Fruit fly (Drosophila melanogaster): ENCODE measurements around the gene CG15432.

The CG15432 gene

DNA sequence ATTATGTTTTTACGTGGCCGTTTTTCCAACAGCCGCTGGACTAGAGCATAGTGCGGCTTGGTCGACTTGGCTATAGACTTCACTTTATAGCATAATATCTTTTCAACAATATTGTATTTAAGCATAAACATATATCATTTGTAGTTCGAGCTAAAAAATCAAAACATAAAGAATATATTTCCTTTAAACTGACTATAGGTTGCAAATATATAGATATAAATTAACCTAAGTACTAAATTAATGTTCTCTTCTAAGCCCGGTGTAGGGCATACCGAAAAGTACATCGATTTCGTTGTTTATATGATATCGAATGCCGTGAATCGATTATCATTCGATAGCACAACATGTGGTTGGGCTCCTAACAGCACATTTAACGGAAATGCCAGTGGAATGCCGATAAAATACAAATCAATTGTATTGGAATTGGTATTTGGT is 6.5 kb downstream of the CG15432 start, which contains the start of gene MFS18 (continued):
- TF ChIP-seq Sry-δ (GFP tag; optimal IDR thresholded peaks at IDR 0.05) = peak; percentile 48
- peak; percentile 89 for TF ChIP-seq CG12219 (GFP tag; optimal IDR thresholded peaks at IDR 0.05)
- TF ChIP-seq CG34422 (GFP tag; IDR thresholded peaks at IDR 0.05) = peak; percentile 99
- peak; percentile 92 for TF ChIP-seq CG13424 (tag; optimal IDR thresholded peaks at IDR 0.05)
- peak; percentile 99 for TF ChIP-seq CG32532 (GFP tag; IDR thresholded peaks at IDR 0.05)
- TF ChIP-seq CG1792 (GFP tag; optimal IDR thresholded peaks at IDR 0.05) = peak; percentile 72
- peak; percentile 92 for TF ChIP-seq CG3838 (GFP tag; optimal IDR thresholded peaks at IDR 0.05)
- peak; percentile 97 for TF ChIP-seq caup (GFP tag; optimal IDR thresholded peaks at IDR 0.05; ENCODE audit: severe bottlenecking)
- TF ChIP-seq esg (GFP tag; conservative IDR thresholded peaks at IDR 0.05) = peak; percentile 99
- TF ChIP-seq bcd (GFP tag; optimal IDR thresholded peaks at IDR 0.05) = peak; percentile 98
- peak; percentile 2 for TF ChIP-seq CG15479 (GFP tag; optimal IDR thresholded peaks at IDR 0.05)
- peak; percentile 97 for TF ChIP-seq CG8765 (GFP tag; IDR thresholded peaks at IDR 0.05)
- TF ChIP-seq CG15073 (GFP tag; optimal IDR thresholded peaks at IDR 0.05) = peak; percentile 80
- peak; percentile 88 for TF ChIP-seq Usf (GFP tag; optimal IDR thresholded peaks at IDR 0.05)
- peak; percentile 90 for TF ChIP-seq ash1 (GFP tag; optimal IDR thresholded peaks at IDR 0.05)
- peak; percentile 93 for TF ChIP-seq CG2116 (GFP tag; optimal IDR thresholded peaks at IDR 0.05)
- TF ChIP-seq Chrac-16 (GFP tag; optimal IDR thresholded peaks at IDR 0.05) = peak; percentile 97
- peak; percentile 92 for TF ChIP-seq B-H2 (GFP tag; optimal IDR thresholded peaks at IDR 0.05)
- TF ChIP-seq sisA (GFP tag; IDR thresholded peaks at IDR 0.05) = peak; percentile 99
- TF ChIP-seq Nf-YB (GFP tag; optimal IDR thresholded peaks at IDR 0.05) = peak; percentile 84
- TF ChIP-seq CG4282 (GFP tag; optimal IDR thresholded peaks at IDR 0.05) = no peak
- TF ChIP-seq br (optimal IDR thresholded peaks at IDR 0.05) = no peak
- peak; percentile 99 for TF ChIP-seq CG14710 (tag; optimal IDR thresholded peaks at IDR 0.05)
- TF ChIP-seq CG15011 (GFP tag; optimal IDR thresholded peaks at IDR 0.05) = peak; percentile 97
- peak; percentile 89 for TF ChIP-seq salm (tag; optimal IDR thresholded peaks at IDR 0.05)
- no peak for TF ChIP-seq CG42726 (GFP tag; IDR thresholded peaks at IDR 0.05; ENCODE audit: partially characterized antibody)
- TF ChIP-seq CG17612 (GFP tag; IDR thresholded peaks at IDR 0.05) = peak; percentile 98
- peak; percentile 97 for TF ChIP-seq Camta (GFP tag; optimal IDR thresholded peaks at IDR 0.05)
- peak; percentile 85 for TF ChIP-seq eyg (GFP tag; optimal IDR thresholded peaks at IDR 0.05)
- TF ChIP-seq schlank (tag; optimal IDR thresholded peaks at IDR 0.05) = peak; percentile 82

- TF ChIP-seq mam (GFP tag; optimal IDR thresholded peaks at IDR 0.05) (no peak), CG13775 (GFP tag; optimal IDR thresholded peaks at IDR 0.05) (no peak), CG13424 (tag; optimal IDR thresholded peaks at IDR 0.05) (no peak), CG6791 (GFP tag; IDR thresholded peaks at IDR 0.05; ENCODE audit: partially characterized antibody) (peak; percentile 82), Hey (tag; optimal IDR thresholded peaks at IDR 0.05) (no peak), Sry-β (GFP tag; optimal IDR thresholded peaks at IDR 0.05) (no peak), Abd-B (GFP tag; optimal IDR thresholded peaks at IDR 0.05) (no peak), bbx (GFP tag; IDR thresholded peaks at IDR 0.05; ENCODE audit: partially characterized antibody) (peak; percentile 84), Dek (tag; optimal IDR thresholded peaks at IDR 0.05) (no peak), tup (GFP tag; optimal IDR thresholded peaks at IDR 0.05) (no peak), vnd (GFP tag; IDR thresholded peaks at IDR 0.05; ENCODE audit: partially characterized antibody) (peak; percentile 72), lilli (GFP tag; optimal IDR thresholded peaks at IDR 0.05) (no peak), CG8359 (GFP tag; optimal IDR thresholded peaks at IDR 0.05; ENCODE audit: borderline replicate concordance) (no peak), Sry-δ (GFP tag; optimal IDR thresholded peaks at IDR 0.05) (peak; percentile 43), amos (GFP tag; IDR thresholded peaks at IDR 0.05; ENCODE audit: partially characterized antibody) (peak; percentile 72), TFAM (GFP tag; optimal IDR thresholded peaks at IDR 0.05) (no peak), Bgb (GFP tag; IDR thresholded peaks at IDR 0.05; ENCODE audit: partially characterized antibody) (peak; percentile 72), CG4328 (GFP tag; optimal IDR thresholded peaks at IDR 0.05) (no peak), Dbx (GFP tag; IDR thresholded peaks at IDR 0.05) (no peak), CG18599 (GFP tag; optimal IDR thresholded peaks at IDR 0.05) (no peak), Doc3 (GFP tag; IDR thresholded peaks at IDR 0.05; ENCODE audit: partially characterized antibody) (peak; percentile 67), fd102C (GFP tag; optimal IDR thresholded peaks at IDR 0.05) (no peak), grau (tag; optimal IDR thresholded peaks at IDR 0.05) (no peak)
Observed at dm6 chr2L:4452798-4453197, 10.7 kb downstream of the CG15432 start, which contains the start of gene CG15439. Gene CG15439, minus strand, starts transcription at chr2L:4453038.
